Fruit fly (Drosophila melanogaster): ENCODE results near the gene CG2120.

DNA sequence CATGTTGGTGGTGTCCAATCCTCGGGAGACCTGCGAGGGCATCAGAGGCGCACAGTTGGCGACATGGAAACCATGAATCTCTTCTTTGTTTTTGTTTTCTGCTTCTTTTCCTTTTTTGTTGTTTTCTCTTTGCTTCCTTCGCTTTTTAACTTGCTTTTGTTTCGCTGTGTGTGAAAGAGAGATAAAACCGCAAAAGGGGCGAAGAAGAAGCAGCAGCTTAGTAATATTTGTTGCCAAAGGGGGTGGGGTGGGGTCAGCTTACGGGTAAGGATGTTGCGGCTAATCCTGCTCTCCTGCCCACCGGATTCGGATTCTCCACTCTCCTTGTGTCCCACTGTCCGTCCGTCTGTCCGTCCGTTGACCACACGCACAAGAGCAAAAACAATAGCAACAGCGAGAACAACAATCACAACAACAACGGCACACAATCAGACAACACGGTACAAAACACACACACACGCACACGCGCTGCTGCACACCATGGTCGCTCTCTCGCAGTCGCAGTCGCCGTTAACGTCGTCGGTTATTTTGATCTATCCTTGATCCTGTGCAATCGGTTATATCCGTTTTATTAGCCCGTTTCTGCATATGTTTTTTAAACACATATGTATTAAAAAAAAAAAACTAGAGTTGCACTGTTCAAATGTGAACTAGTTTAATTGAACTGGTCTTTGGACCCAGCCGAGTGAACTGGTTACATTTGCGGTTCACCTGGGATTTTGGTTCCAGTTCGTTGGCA is 40.8 kb downstream of the CG2120 start:
- TF ChIP-seq tj (GFP tag; optimal IDR thresholded peaks at IDR 0.05): peak; percentile 29
- no peak for TF ChIP-seq Hr96 (GFP tag; optimal IDR thresholded peaks at IDR 0.05)
- no peak for TF ChIP-seq ovo (GFP tag; optimal IDR thresholded peaks at IDR 0.05)
- peak; percentile 51 for TF ChIP-seq Mnt (GFP tag; optimal IDR thresholded peaks at IDR 0.05)
- TF ChIP-seq Clk (GFP tag; optimal IDR thresholded peaks at IDR 0.05): no peak
- no peak for TF ChIP-seq CG7045 (GFP tag; optimal IDR thresholded peaks at IDR 0.05)
- peak; percentile 19 for TF ChIP-seq CG11617 (GFP tag; optimal IDR thresholded peaks at IDR 0.05)
- no peak for TF ChIP-seq Crg-1 (GFP tag; optimal IDR thresholded peaks at IDR 0.05)
- no peak for TF ChIP-seq CG7101 (tag; optimal IDR thresholded peaks at IDR 0.05)

All from whole organism, adult.